Worm (Caenorhabditis elegans) whole organism, L1 larva: ENCODE data around the gene Y116A8C.25.

Source experiments
- C04F5.9 ChIP-seq: sonication (generic microtip); optimal IDR thresholded peaks from 2 replicates; lab custom pipeline; 2016; ENCODE audit warnings: missing genetic modification characterization, missing compliant biosample characterization
- F16B12.6 ChIP-seq: fragments of 150-350 bp; optimal IDR thresholded peaks from 2 replicates; lab custom pipeline; 2014; ENCODE audit warnings: missing biosample characterization, missing genetic modification characterization
- ama-1 ChIP-seq: fragments of 150-350 bp; optimal IDR thresholded peaks from 2 replicates; lab custom pipeline; 2014
- ceh-90 ChIP-seq: sonication (generic microtip); optimal IDR thresholded peaks from 2 replicates; lab custom pipeline; 2016; ENCODE audit warnings: missing genetic modification characterization, missing compliant biosample characterization
- dpl-1 ChIP-seq, 3 experiments: fragments of 150-350 bp in 2 of 3; sonication (generic microtip) in 1 of 3; optimal IDR thresholded peaks; 2 replicates each; lab custom pipeline; 2014 to 2017; ENCODE audit warnings: missing biosample characterization in 3 of 3, missing genetic modification characterization in 3 of 3, missing genetic modification reagents in 3 of 3
- efl-1 ChIP-seq, 4 experiments: fragments of 150-350 bp; optimal IDR thresholded peaks in 3 of 4; peaks in 1 of 4; 1 replicate in 1 of 4; 2 replicates in 3 of 4; lab custom pipeline; 2014; ENCODE audit warnings: missing biosample characterization in 2 of 4, missing genetic modification characterization in 2 of 4, missing genetic modification reagents in 2 of 4
- elt-2 ChIP-seq: sonication (generic microtip); optimal IDR thresholded peaks from 2 replicates; lab custom pipeline; 2016; ENCODE audit warnings: missing genetic modification characterization, mild to moderate bottlenecking, inconsistent platforms, missing compliant biosample characterization, missing genetic modification reagents
- fkh-8 ChIP-seq: sonication (generic microtip); optimal IDR thresholded peaks from 2 replicates; lab custom pipeline; 2016; ENCODE audit warnings: mild to moderate bottlenecking, missing genetic modification characterization, missing compliant biosample characterization
- hlh-17 ChIP-seq: fragments of 200-800 bp; sonication (Bioruptor generic); optimal IDR thresholded peaks from 2 replicates; lab custom pipeline; 2018; ENCODE audit warnings: missing genetic modification characterization, mild to moderate bottlenecking, missing compliant biosample characterization, moderate library complexity, borderline replicate concordance
- irx-1 ChIP-seq: sonication (generic microtip); optimal IDR thresholded peaks from 2 replicates; lab custom pipeline; 2016; ENCODE audit warnings: missing genetic modification characterization, missing compliant biosample characterization
- isw-1 ChIP-seq: fragments of 200-800 bp; sonication (Bioruptor generic); IDR thresholded peaks from 2 replicates; pipeline ENCODE4 v1.3.6; 2022; ENCODE audit warnings: missing genetic modification characterization, missing compliant biosample characterization
- lin-14 ChIP-seq: fragments of 200-800 bp; sonication (Bioruptor generic); optimal IDR thresholded peaks from 2 replicates; lab custom pipeline; 2018; ENCODE audit warnings: mild to moderate bottlenecking, missing genetic modification characterization, moderate library complexity, missing compliant biosample characterization
- lin-35 ChIP-seq, 2 experiments: fragments of 150-350 bp; optimal IDR thresholded peaks; 2 replicates each; lab custom pipeline; 2014; ENCODE audit warnings: missing biosample characterization in 2 of 2, missing genetic modification characterization in 2 of 2, missing genetic modification reagents in 2 of 2
- mep-1 ChIP-seq: fragments of 150-350 bp; optimal IDR thresholded peaks from 2 replicates; lab custom pipeline; 2014; ENCODE audit warnings: missing biosample characterization, missing genetic modification characterization
- nhr-237 ChIP-seq: fragments of 150-350 bp; optimal IDR thresholded peaks from 2 replicates; lab custom pipeline; 2014; ENCODE audit warnings: missing biosample characterization, missing genetic modification characterization
- nhr-71 ChIP-seq: sonication (generic microtip); optimal IDR thresholded peaks from 2 replicates; lab custom pipeline; 2016; ENCODE audit warnings: mild to moderate bottlenecking, missing genetic modification characterization, moderate library complexity, missing compliant biosample characterization
- nhr-76 ChIP-seq: sonication (generic microtip); optimal IDR thresholded peaks from 2 replicates; lab custom pipeline; 2017; ENCODE audit warnings: missing biosample characterization, missing genetic modification characterization
- nhr-84 ChIP-seq: sonication (generic microtip); optimal IDR thresholded peaks from 2 replicates; lab custom pipeline; 2017; ENCODE audit warnings: missing biosample characterization, missing genetic modification characterization
- nhr-85 ChIP-seq: sonication (generic microtip); peaks from one replicate; lab custom pipeline; 2016; ENCODE audit warnings: missing genetic modification characterization, inconsistent platforms, missing compliant biosample characterization
- nhr-90 ChIP-seq: sonication (generic microtip); optimal IDR thresholded peaks from 2 replicates; lab custom pipeline; 2016; ENCODE audit warnings: mild to moderate bottlenecking, missing genetic modification characterization, missing compliant biosample characterization; ENCODE audit not compliant: poor library complexity
- snpc-4 ChIP-seq: fragments of 150-350 bp; optimal IDR thresholded peaks from 2 replicates; lab custom pipeline; 2014; ENCODE audit warnings: missing biosample characterization, missing genetic modification characterization
- snu-23 ChIP-seq: sonication (generic microtip); optimal IDR thresholded peaks from 2 replicates; lab custom pipeline; 2016; ENCODE audit warnings: missing genetic modification characterization, missing compliant biosample characterization
- sptf-1 ChIP-seq: fragments of 150-350 bp; optimal IDR thresholded peaks from 2 replicates; lab custom pipeline; 2014; ENCODE audit warnings: missing biosample characterization, missing genetic modification characterization
- sup-37 ChIP-seq: fragments of 200-800 bp; sonication (Bioruptor generic); optimal IDR thresholded peaks from 2 replicates; lab custom pipeline; 2018; ENCODE audit warnings: mild to moderate bottlenecking, missing genetic modification characterization, missing compliant biosample characterization
- unc-98 ChIP-seq: fragments of 200-800 bp; sonication (Bioruptor generic); IDR thresholded peaks from 2 replicates; pipeline ENCODE4 v1.3.6; 2022; ENCODE audit warnings: missing genetic modification characterization, missing compliant biosample characterization
- vab-15 ChIP-seq: sonication (generic microtip); optimal IDR thresholded peaks from 2 replicates; lab custom pipeline; 2017; ENCODE audit warnings: missing genotype, mild to moderate bottlenecking, missing genetic modification characterization, missing compliant biosample characterization
- xbp-1 ChIP-seq: sonication (generic microtip); optimal IDR thresholded peaks from 2 replicates; lab custom pipeline; 2016; ENCODE audit warnings: missing genetic modification characterization, missing compliant biosample characterization
- ztf-11 ChIP-seq, 2 experiments: sonication (generic microtip); optimal IDR thresholded peaks; 2 replicates each; lab custom pipeline; 2016 to 2017; ENCODE audit warnings: missing genetic modification characterization in 2 of 2, missing biosample characterization in 1 of 2, missing compliant biosample characterization in 1 of 2
- ztf-4 ChIP-seq: fragments of 150-350 bp; optimal IDR thresholded peaks from 2 replicates; lab custom pipeline; 2014; ENCODE audit warnings: missing biosample characterization, missing genetic modification characterization

Gene Y116A8C.25

DNA sequence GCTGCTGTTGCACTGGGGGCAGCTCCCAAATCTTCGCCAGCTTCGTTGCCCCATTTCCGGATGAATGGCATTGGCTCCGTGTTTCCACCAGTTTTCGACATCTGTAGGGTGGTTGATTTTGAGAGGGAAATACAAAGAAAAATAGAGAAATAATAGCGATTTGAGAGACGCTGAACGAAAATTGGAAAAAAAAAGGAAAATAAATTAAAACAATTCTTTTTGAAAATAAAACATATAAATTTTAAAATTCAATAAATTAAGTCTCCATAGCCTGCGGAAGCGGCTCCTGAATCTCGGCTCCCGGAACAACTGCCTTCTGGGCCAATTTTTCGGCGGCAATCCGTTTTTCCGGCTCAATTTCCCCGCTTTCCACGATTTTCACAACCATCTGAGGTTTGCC, 32.3 kb upstream of the Y116A8C.25 start, which contains the start of gene sfa-1:
TSS of gene sfa-1 (minus strand) at position 101 of the 400 bp plus-strand sequence.
- TF ChIP-seq irx-1 (tag; lab: Kevin White, UChicago) (no peak), sup-37 (GFP tag; lab: Kevin White, UChicago) (no peak), xbp-1 (no peak), C04F5.9 (no peak), efl-1 (optimal IDR thresholded peaks at IDR 0.05; lab: Kevin White, UChicago) (no peak), efl-1 (GFP tag; optimal IDR thresholded peaks at IDR 0.05 in 1 of 2; lab: Kevin White, UChicago) (peak in 1 of 2 experiments; percentile 78), ztf-4 (tag; lab: Kevin White, UChicago) (no peak)

DNA sequence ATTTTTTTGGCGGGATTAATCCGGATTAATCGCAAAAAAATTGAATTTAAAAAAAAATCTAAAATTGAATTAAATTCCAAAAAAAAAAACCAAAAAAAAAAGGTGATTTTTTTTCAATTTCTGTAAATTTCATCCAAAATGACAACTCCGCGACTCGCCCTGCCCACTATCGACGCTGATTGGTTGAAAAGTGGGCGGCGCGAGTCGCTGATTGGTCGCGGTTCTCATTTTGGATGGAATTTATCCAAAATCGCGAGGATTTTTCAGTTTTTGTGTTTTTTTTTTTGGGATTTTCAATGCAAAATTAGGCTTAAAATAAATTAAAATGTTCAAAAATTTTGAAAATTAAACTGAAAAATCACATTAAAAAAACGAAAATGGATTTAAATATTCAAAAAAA, 30.9 kb upstream of the Y116A8C.25 start:
- TF ChIP-seq fkh-8: no peak
- TF ChIP-seq lin-14 (GFP tag; lab: Kevin White, UChicago): no peak

- no peak for TF ChIP-seq F16B12.6
- TF ChIP-seq dpl-1 (GFP tag; optimal IDR thresholded peaks at IDR 0.05; lab: Kevin White, UChicago): peak in 1 of 3 experiments; percentile 11
- no peak for TF ChIP-seq ztf-11 (tag; optimal IDR thresholded peaks at IDR 0.05; lab: Kevin White, UChicago)
- TF ChIP-seq efl-1 (optimal IDR thresholded peaks at IDR 0.05; lab: Kevin White, UChicago): no peak
- peak; percentile 30 to 45 for TF ChIP-seq efl-1 (GFP tag; optimal IDR thresholded peaks at IDR 0.05 in 1 of 2; lab: Kevin White, UChicago)
- TF ChIP-seq mep-1 (tag; lab: Kevin White, UChicago): no peak
Measured at ce11 chrIV:17108805-17109204, 30.3 kb upstream of the Y116A8C.25 start.

DNA sequence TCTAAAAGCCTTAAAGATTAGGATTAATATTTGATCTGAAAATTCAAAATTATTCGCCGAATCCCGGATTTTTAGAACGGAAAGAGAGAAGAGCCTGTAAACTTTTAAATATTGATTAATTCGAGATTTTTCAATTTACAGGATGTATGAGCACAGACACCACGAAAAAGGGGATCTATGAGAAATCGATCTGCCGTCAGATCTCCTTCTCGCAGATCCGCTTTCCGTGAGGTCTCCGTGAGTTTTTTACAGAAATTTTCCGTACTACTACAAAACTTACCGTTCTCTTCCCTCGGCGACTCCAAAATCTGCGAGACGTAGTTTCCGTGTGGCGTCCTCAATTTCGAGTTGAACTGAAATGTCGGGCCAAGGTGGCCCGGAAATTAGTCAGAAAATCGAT, 29.7 kb upstream of the Y116A8C.25 start:
- TF ChIP-seq unc-98 (0 out of 2 replicates have a peak, but pooled peaks have one; percentile 29), hlh-17 (no peak), snpc-4 (no peak), snu-23 (GFP tag; lab: Kevin White, UChicago) (no peak), nhr-85 (tag; lab: Kevin White, UChicago) (no peak), nhr-76 (no peak)
- TF ChIP-seq, all 84 proteins: peak for 1

DNA sequence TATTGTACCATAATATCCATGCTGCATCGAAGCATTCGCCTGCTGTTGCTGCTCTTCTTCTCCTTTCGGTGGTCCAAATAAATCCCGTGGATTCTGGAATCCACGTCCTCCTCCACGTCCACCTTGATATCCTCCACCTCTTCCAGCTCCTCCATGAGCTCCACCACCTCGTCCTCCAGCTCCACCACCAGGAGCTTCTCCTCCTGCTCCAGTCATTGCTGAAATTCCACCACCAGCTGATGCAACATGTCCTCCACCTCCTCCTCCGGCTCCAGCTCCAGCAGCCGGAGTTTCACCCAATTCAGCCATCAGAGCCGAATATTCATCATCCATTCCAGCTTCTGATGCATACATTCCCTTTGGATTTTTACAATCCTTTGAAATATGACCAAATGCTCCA, 27.0 kb upstream of the Y116A8C.25 start:
- TF ChIP-seq nhr-71 (tag; lab: Kevin White, UChicago): no peak
- no peak for TF ChIP-seq sptf-1 (tag; lab: Kevin White, UChicago)
- no peak for TF ChIP-seq nhr-90
- no peak for TF ChIP-seq F16B12.6

DNA sequence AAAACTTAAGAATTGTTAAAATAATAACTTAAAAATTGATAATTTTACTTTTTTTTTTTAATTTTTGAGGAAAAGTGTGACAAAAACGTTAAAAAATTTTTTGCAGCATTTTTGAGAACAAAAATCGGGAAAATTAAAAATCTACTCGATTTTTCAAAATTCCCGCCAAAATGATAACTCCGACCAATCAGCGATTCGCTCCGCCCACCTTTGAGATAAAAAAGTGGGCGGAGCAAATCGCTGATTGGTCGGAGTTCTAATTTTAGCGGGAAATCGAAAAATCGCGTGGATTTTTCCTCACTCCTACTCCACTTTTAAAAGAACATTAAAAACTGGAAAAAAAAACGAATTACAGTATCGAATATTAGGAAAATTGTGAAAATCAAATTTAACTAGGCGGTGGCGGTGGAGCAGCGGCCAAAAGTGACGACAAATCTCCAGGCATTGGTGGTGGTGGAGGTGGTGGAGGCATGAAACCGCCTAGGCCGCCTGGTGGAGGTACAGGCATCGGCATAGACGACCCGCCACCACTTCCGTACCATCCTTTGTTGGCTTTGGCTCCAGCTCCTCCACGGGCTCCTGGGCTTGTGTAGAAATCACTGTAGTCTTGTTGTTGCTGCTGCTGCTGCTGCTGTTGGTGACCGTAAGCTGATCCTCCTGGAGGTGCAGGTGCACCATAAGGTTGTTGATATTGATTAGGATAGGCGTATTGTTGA, 25.8 kb upstream of the Y116A8C.25 start:
- TF ChIP-seq nhr-84 (no peak), lin-35 (GFP tag; optimal IDR thresholded peaks at IDR 0.05; lab: Kevin White, UChicago) (no peak), elt-2 (tag; lab: Kevin White, UChicago) (no peak), ama-1 (lab: Kevin White, UChicago) (no peak), nhr-237 (no peak), vab-15 (no peak), dpl-1 (GFP tag; optimal IDR thresholded peaks at IDR 0.05; lab: Kevin White, UChicago) (peak in 2 of 3 experiments; percentile 20 to 38), isw-1 (GFP tag; lab: Robert Waterston, UW) (no peak), ceh-90 (tag; lab: Kevin White, UChicago) (no peak), efl-1 (optimal IDR thresholded peaks at IDR 0.05; lab: Kevin White, UChicago) (peak; percentile 17 to 22), efl-1 (GFP tag; optimal IDR thresholded peaks at IDR 0.05 in 1 of 2; lab: Kevin White, UChicago) (peak in 1 of 2 experiments; percentile 72)

ce11 chrIV:17103615-17104014, 25.1 kb upstream of the Y116A8C.25 start, which contains the start of gene Y116A8C.30:
Gene Y116A8C.30, minus strand, starts transcription at chrIV:17103715.
- TF ChIP-seq nhr-85 (tag; lab: Kevin White, UChicago) (peak; percentile 30), ztf-11 (tag; optimal IDR thresholded peaks at IDR 0.05; lab: Kevin White, UChicago) (no peak)
- TF ChIP-seq, all 84 proteins: peak for 1
